Worm (Caenorhabditis elegans): ENCODE data around the gene Y50D7A.13.

DNA sequence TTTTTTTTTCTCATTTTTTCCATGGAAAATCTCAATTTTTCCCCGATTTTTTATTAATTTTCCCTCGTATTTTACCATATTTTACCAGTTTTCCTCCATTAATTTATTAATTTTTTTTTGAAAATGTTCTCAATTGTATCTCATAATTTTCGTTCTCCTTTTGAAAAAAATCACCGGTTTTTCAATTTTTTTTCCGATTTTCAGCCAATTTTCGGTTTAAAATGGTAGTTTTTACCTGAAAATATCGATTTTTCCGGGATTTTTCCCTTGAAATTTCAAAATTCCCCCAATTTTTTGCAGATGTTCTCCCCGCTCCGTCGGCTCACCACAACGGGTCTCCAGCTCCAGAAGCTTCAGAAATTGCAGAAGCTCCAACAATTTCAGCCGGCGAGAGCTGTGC is 10.6 kb downstream of the Y50D7A.13 start, which contains the start of gene taco-1:
- TF ChIP-seq blmp-1 (tag; optimal IDR thresholded peaks at IDR 0.05; ENCODE audit: insufficient read depth) (no peak), alr-1 (tag; optimal IDR thresholded peaks at IDR 0.05) (no peak), F13H6.1 (tag; optimal IDR thresholded peaks at IDR 0.05) (no peak), ztf-11 (tag; optimal IDR thresholded peaks at IDR 0.05) (no peak), nhr-237 (tag; optimal IDR thresholded peaks at IDR 0.05) (no peak), nhr-77 (tag; optimal IDR thresholded peaks at IDR 0.05) (no peak), unc-62 (GFP tag; optimal IDR thresholded peaks at IDR 0.05) (no peak), ZK546.5 (tag; optimal IDR thresholded peaks at IDR 0.05) (no peak)

Measured in whole organism, L2 larva.